Fruit fly (Drosophila melanogaster): Measurements from ENCODE around the gene CG8004.
A peak's percentile ranks its signal among the peaks of the same experiment; 100 is the strongest.

The CG8004 gene

DNA sequence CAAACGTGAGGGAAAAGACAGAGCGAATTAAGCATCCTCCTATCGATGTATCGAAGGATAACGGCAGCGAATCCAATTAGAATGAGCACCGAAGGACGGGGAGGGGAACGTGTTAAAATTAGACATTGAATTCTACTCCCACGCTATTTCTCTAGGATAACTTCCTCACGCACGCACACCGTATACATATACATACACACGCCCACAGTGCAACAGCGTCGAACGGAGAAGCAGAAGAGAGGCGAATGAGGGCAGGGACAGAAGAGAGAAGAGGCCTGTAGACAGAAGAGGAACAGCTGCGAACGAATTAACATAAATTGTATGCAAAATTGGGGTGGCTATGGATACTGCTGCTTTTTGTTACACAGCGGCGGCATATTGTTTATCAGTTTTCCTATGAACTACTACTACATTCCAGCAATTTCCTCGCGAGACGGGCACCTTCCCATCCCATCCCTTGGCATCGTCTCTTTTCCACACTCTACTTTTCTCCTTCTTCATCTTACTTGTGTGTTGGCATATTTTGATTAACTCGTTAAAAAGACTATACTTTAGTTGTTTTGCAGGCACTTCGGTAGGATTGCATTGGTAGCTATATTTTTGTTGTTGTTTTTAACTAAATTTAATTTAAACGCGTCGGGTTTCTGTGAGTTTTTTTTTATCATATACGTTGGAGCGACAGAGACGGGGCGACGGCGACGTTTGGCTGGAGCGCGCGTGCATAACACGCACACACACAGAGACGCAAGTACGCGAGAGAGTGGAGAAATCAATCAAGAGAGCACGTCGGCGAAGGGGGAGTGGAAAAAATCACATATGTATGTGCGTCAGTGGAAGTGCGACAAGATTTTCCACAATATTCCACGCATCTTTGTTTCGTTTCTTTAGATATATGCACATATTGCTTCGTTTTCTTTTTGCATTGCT is 19.8 kb downstream of the CG8004 start:
- TF ChIP-seq CG1832 (GFP tag; optimal IDR thresholded peaks at IDR 0.05), result no peak
- TF ChIP-seq CG11247 (GFP tag; IDR thresholded peaks at IDR 0.05), result no peak
- no peak for TF ChIP-seq NC2β (GFP tag; optimal IDR thresholded peaks at IDR 0.05)
- TF ChIP-seq CG3281 (GFP tag; optimal IDR thresholded peaks at IDR 0.05), result no peak
- no peak for TF ChIP-seq CG9609 (GFP tag; optimal IDR thresholded peaks at IDR 0.05)
- no peak for TF ChIP-seq Optix (GFP tag; IDR thresholded peaks at IDR 0.05)
- no peak for TF ChIP-seq otp (GFP tag; IDR thresholded peaks at IDR 0.05)
- no peak for TF ChIP-seq CG4282 (GFP tag; optimal IDR thresholded peaks at IDR 0.05)
- no peak for TF ChIP-seq lola (GFP tag; optimal IDR thresholded peaks at IDR 0.05)
- TF ChIP-seq amos (GFP tag; IDR thresholded peaks at IDR 0.05; ENCODE audit: partially characterized antibody), result 0 out of 2 replicates have a peak, but pooled peaks have one; percentile 4
- TF ChIP-seq chn (GFP tag; optimal IDR thresholded peaks at IDR 0.05), result no peak
- no peak for TF ChIP-seq CG10654 (GFP tag; optimal IDR thresholded peaks at IDR 0.05)
- no peak for TF ChIP-seq Dp (GFP tag; optimal IDR thresholded peaks at IDR 0.05)
- TF ChIP-seq maf-S (GFP tag; optimal IDR thresholded peaks at IDR 0.05), result no peak
- no peak for TF ChIP-seq HLH4C (GFP tag; IDR thresholded peaks at IDR 0.05; ENCODE audit: partially characterized antibody)
- no peak for TF ChIP-seq eve (GFP tag; optimal IDR thresholded peaks at IDR 0.05)
- TF ChIP-seq CG4707 (GFP tag; optimal IDR thresholded peaks at IDR 0.05), result no peak
- TF ChIP-seq CG17361 (GFP tag; IDR thresholded peaks at IDR 0.05), result no peak
- no peak for TF ChIP-seq danr (GFP tag; IDR thresholded peaks at IDR 0.05)
- TF ChIP-seq wek (GFP tag; optimal IDR thresholded peaks at IDR 0.05), result no peak
- no peak for TF ChIP-seq gce (GFP tag; IDR thresholded peaks at IDR 0.05)
- TF ChIP-seq CG14441 (GFP tag; IDR thresholded peaks at IDR 0.05), result no peak
- no peak for TF ChIP-seq Chrac-16 (GFP tag; optimal IDR thresholded peaks at IDR 0.05)
- TF ChIP-seq CG30020 (tag; optimal IDR thresholded peaks at IDR 0.05), result no peak
- no peak for TF ChIP-seq CG17802 (tag; optimal IDR thresholded peaks at IDR 0.05)
- no peak for TF ChIP-seq caup (GFP tag; optimal IDR thresholded peaks at IDR 0.05; ENCODE audit: severe bottlenecking)
- TF ChIP-seq PHDP (tag; optimal IDR thresholded peaks at IDR 0.05), result no peak
- TF ChIP-seq bowl (GFP tag; IDR thresholded peaks at IDR 0.05), result no peak
- no peak for TF ChIP-seq CG6683 (GFP tag; optimal IDR thresholded peaks at IDR 0.05)
- no peak for TF ChIP-seq CG1647 (GFP tag; optimal IDR thresholded peaks at IDR 0.05)
- TF ChIP-seq yki (optimal IDR thresholded peaks at IDR 0.05), result peak; percentile 26
- no peak for TF ChIP-seq CG4404 (GFP tag; IDR thresholded peaks at IDR 0.05)
- TF ChIP-seq CG30403 (GFP tag; optimal IDR thresholded peaks at IDR 0.05), result no peak
- no peak for TF ChIP-seq CrebB (tag; optimal IDR thresholded peaks at IDR 0.05)
- no peak for TF ChIP-seq slbo (GFP tag; IDR thresholded peaks at IDR 0.05)
- TF ChIP-seq hth (optimal IDR thresholded peaks at IDR 0.05), result no peak
- no peak for TF ChIP-seq psq (GFP tag; optimal IDR thresholded peaks at IDR 0.05)
- TF ChIP-seq CG34224 (GFP tag; IDR thresholded peaks at IDR 0.05; ENCODE audit: partially characterized antibody), result no peak
- no peak for TF ChIP-seq unpg (GFP tag; optimal IDR thresholded peaks at IDR 0.05)
- TF ChIP-seq CG12155 (GFP tag; optimal IDR thresholded peaks at IDR 0.05), result no peak
- peak; percentile 35 for TF ChIP-seq Scr (GFP tag; IDR thresholded peaks at IDR 0.05; ENCODE audit: partially characterized antibody)
- no peak for TF ChIP-seq CG15696 (tag; optimal IDR thresholded peaks at IDR 0.05)
- no peak for TF ChIP-seq jigr1 (GFP tag; IDR thresholded peaks at IDR 0.05)
- TF ChIP-seq slp2 (GFP tag; optimal IDR thresholded peaks at IDR 0.05), result no peak
- TF ChIP-seq CG4328 (GFP tag; optimal IDR thresholded peaks at IDR 0.05), result no peak
- no peak for TF ChIP-seq CG11696 (GFP tag; IDR thresholded peaks at IDR 0.05)
- no peak for TF ChIP-seq Atf3 (GFP tag; optimal IDR thresholded peaks at IDR 0.05)
- no peak for TF ChIP-seq CG12219 (GFP tag; optimal IDR thresholded peaks at IDR 0.05)
- peak; percentile 20; the same call in 1 of the 3 replicates for TF ChIP-seq CG2199 (GFP tag; IDR thresholded peaks at IDR 0.05)
- TF ChIP-seq Kr (GFP tag; optimal IDR thresholded peaks at IDR 0.05), result no peak
